Fruit fly (Drosophila melanogaster) whole organism, embryonic: ENCODE measurements around the gene r2d2.

Experiments
- Atf6 ChIP-seq: fragments of 200-800 bp; sonication (Bioruptor generic); IDR thresholded peaks from 2 replicates; pipeline ENCODE4 v1.3.6; 2022; ENCODE audit warnings: missing biosample characterization, missing genetic modification characterization
- CG13894 ChIP-seq: fragments of 200-800 bp; sonication (Bioruptor generic); optimal IDR thresholded peaks from 3 replicates; lab custom pipeline; 2018; ENCODE audit warnings: missing biosample characterization, mild to moderate bottlenecking, missing genetic modification characterization, moderate library complexity
- CG14860 ChIP-seq: fragments of 200-800 bp; sonication (Bioruptor generic); IDR thresholded peaks from 3 replicates; pipeline ENCODE4 v1.3.6; 2022; ENCODE audit warnings: missing biosample characterization, missing genetic modification characterization; ENCODE audit not compliant: partially characterized antibody
- CG1529 ChIP-seq: fragments of 200-800 bp; sonication (Bioruptor generic); optimal IDR thresholded peaks from 3 replicates; lab custom pipeline; 2018; ENCODE audit warnings: missing biosample characterization, missing genetic modification characterization
- CG1647 ChIP-seq: fragments of 200-800 bp; sonication (Bioruptor generic); optimal IDR thresholded peaks from 3 replicates; lab custom pipeline; 2016; ENCODE audit warnings: missing biosample characterization, missing genetic modification characterization
- CG17186 ChIP-seq: fragments of 200-800 bp; sonication (Bioruptor generic); optimal IDR thresholded peaks from 3 replicates; lab custom pipeline; 2017; ENCODE audit warnings: missing biosample characterization, missing genetic modification reagents, missing genetic modification characterization
- CG17829 ChIP-seq: fragments of 200-800 bp; optimal IDR thresholded peaks from 2 replicates; lab custom pipeline; 2019; ENCODE audit warnings: missing biosample characterization, mild to moderate bottlenecking, missing genetic modification characterization, moderate library complexity
- CG18476 ChIP-seq: fragments of 200-800 bp; sonication (Bioruptor generic); optimal IDR thresholded peaks from 2 replicates; lab custom pipeline; 2016; ENCODE audit warnings: missing biosample characterization, mild to moderate bottlenecking, missing genetic modification characterization
- CG2120 ChIP-seq: fragments of 200-800 bp; sonication (Bioruptor generic); optimal IDR thresholded peaks from 3 replicates; lab custom pipeline; 2016; ENCODE audit warnings: missing biosample characterization, missing genetic modification characterization
- CG2202 ChIP-seq: fragments of 200-800 bp; sonication (Bioruptor generic); optimal IDR thresholded peaks from 2 replicates; lab custom pipeline; 2018; ENCODE audit warnings: missing biosample characterization, mild to moderate bottlenecking, missing genetic modification characterization
- CG34376 ChIP-seq: fragments of 200-800 bp; sonication (Bioruptor generic); optimal IDR thresholded peaks from 2 replicates; lab custom pipeline; 2018; ENCODE audit warnings: missing biosample characterization, mild to moderate bottlenecking, missing genetic modification characterization
- CG3838 ChIP-seq: fragments of 200-800 bp; sonication (Bioruptor generic); optimal IDR thresholded peaks from 3 replicates; lab custom pipeline; 2016; ENCODE audit warnings: missing biosample characterization, missing genetic modification characterization
- CG42726 ChIP-seq: fragments of 200-800 bp; sonication (Bioruptor generic); IDR thresholded peaks from 2 replicates; pipeline ENCODE4 v1.3.6; 2022; ENCODE audit warnings: missing biosample characterization, missing genetic modification characterization; ENCODE audit not compliant: partially characterized antibody
- CG4282 ChIP-seq: fragments of 200-800 bp; sonication (Bioruptor generic); optimal IDR thresholded peaks from 2 replicates; lab custom pipeline; 2016; ENCODE audit warnings: missing biosample characterization, missing genetic modification characterization
- CG6791 ChIP-seq: fragments of 200-800 bp; sonication (Bioruptor generic); IDR thresholded peaks from 3 replicates; pipeline ENCODE4 v1.3.6; 2022; ENCODE audit warnings: missing biosample characterization, missing genetic modification characterization; ENCODE audit not compliant: partially characterized antibody
- CTCF ChIP-seq: fragments of 200-800 bp; sonication (Bioruptor generic); optimal IDR thresholded peaks from 2 replicates; lab custom pipeline; 2017; ENCODE audit warnings: missing biosample characterization, mild to moderate bottlenecking, missing genetic modification characterization, moderate library complexity
- Dp ChIP-seq: fragments of 200-800 bp; sonication (Bioruptor generic); optimal IDR thresholded peaks from 2 replicates; lab custom pipeline; 2018; ENCODE audit warnings: missing biosample characterization, mild to moderate bottlenecking, missing genetic modification characterization, moderate library complexity
- Eip74EF ChIP-seq, 2 experiments: fragments of 200-800 bp in 1 of 2; fragments of >200 bp in 1 of 2; sonication (Bioruptor generic) in 1 of 2; optimal IDR thresholded peaks; 2 replicates each; lab custom pipeline; 2017 to 2019; ENCODE audit warnings: missing biosample characterization in 2 of 2, missing genetic modification characterization in 2 of 2, mild to moderate bottlenecking in 1 of 2, moderate library complexity in 1 of 2
- Fer3 ChIP-seq: fragments of 200-800 bp; sonication (Bioruptor generic); optimal IDR thresholded peaks from 2 replicates; lab custom pipeline; 2018; ENCODE audit warnings: missing biosample characterization, mild to moderate bottlenecking, missing genetic modification characterization, moderate library complexity
- H2.0 ChIP-seq: fragments of 200-800 bp; sonication (Bioruptor generic); IDR thresholded peaks from 2 replicates; pipeline ENCODE4 v1.3.6; 2022; ENCODE audit warnings: missing biosample characterization, missing genetic modification characterization
- Hmr ChIP-seq: fragments of 200-800 bp; sonication (Bioruptor generic); optimal IDR thresholded peaks from 3 replicates; lab custom pipeline; 2017; ENCODE audit warnings: mild to moderate bottlenecking, missing biosample characterization, missing genetic modification reagents, missing genetic modification characterization
- NK7.1 ChIP-seq: fragments of 200-800 bp; sonication (Bioruptor generic); optimal IDR thresholded peaks from 3 replicates; lab custom pipeline; 2016; ENCODE audit warnings: missing biosample characterization, missing genetic modification characterization
- Nf-YA ChIP-seq: fragments of 200-800 bp; sonication (Bioruptor generic); IDR thresholded peaks from 2 replicates; pipeline ENCODE4 v1.3.6; 2022; ENCODE audit warnings: missing biosample characterization, missing genetic modification characterization
- Sin3A ChIP-seq: fragments of >200 bp; optimal IDR thresholded peaks from 2 replicates; lab custom pipeline; 2018
- Six4 ChIP-seq: fragments of 200-800 bp; sonication (Bioruptor generic); optimal IDR thresholded peaks from 2 replicates; lab custom pipeline; 2016; ENCODE audit warnings: missing biosample characterization, missing genetic modification characterization
- Ssrp ChIP-seq: fragments of 200-800 bp; sonication (Bioruptor generic); optimal IDR thresholded peaks from 2 replicates; lab custom pipeline; 2018; ENCODE audit warnings: missing biosample characterization, mild to moderate bottlenecking, missing genetic modification characterization, moderate library complexity
- Stat92E ChIP-seq, 3 experiments: fragments of >200 bp in 2 of 3; fragments of 200-800 bp in 1 of 3; sonication (Bioruptor generic) in 1 of 3; optimal IDR thresholded peaks; 2 replicates each; lab custom pipeline; 2017 to 2019; ENCODE audit warnings: missing biosample characterization in 3 of 3, missing genetic modification characterization in 3 of 3, mild to moderate bottlenecking in 1 of 3, moderate library complexity in 1 of 3
- Xrp1 ChIP-seq: fragments of 200-800 bp; sonication (Bioruptor generic); IDR thresholded peaks from 2 replicates; pipeline ENCODE4 v1.3.6; 2022; ENCODE audit warnings: missing biosample characterization, missing genetic modification characterization
- caup ChIP-seq: fragments of 200-800 bp; sonication (Bioruptor generic); optimal IDR thresholded peaks from 3 replicates; lab custom pipeline; 2017; ENCODE audit warnings: missing biosample characterization, mild to moderate bottlenecking, missing genetic modification characterization, moderate library complexity; ENCODE audit not compliant: severe bottlenecking
- chinmo ChIP-seq: fragments of 200-800 bp; sonication (Bioruptor generic); IDR thresholded peaks from 4 replicates; pipeline ENCODE4 v1.3.6; 2022; ENCODE audit warnings: missing biosample characterization, missing genetic modification characterization; ENCODE audit not compliant: partially characterized antibody
- emc ChIP-seq: fragments of 200-800 bp; sonication (Bioruptor generic); optimal IDR thresholded peaks from 2 replicates; lab custom pipeline; 2016; ENCODE audit warnings: missing biosample characterization, missing genetic modification characterization
- fd96Cb ChIP-seq: fragments of 200-800 bp; sonication (Bioruptor generic); optimal IDR thresholded peaks from 2 replicates; lab custom pipeline; 2018; ENCODE audit warnings: missing biosample characterization, mild to moderate bottlenecking, missing genetic modification characterization, moderate library complexity
- jumu ChIP-seq: fragments of 200-800 bp; sonication (Bioruptor generic); optimal IDR thresholded peaks from 3 replicates; lab custom pipeline; 2016; ENCODE audit warnings: missing biosample characterization, missing genetic modification characterization
- nau ChIP-seq: fragments of 200-800 bp; sonication (Bioruptor generic); optimal IDR thresholded peaks from 3 replicates; lab custom pipeline; 2017; ENCODE audit warnings: missing biosample characterization, mild to moderate bottlenecking, missing genetic modification characterization, missing genetic modification reagents
- nerfin-2 ChIP-seq: fragments of 200-800 bp; sonication (Bioruptor generic); IDR thresholded peaks from 2 replicates; pipeline ENCODE4 v1.3.6; 2022; ENCODE audit warnings: missing biosample characterization, missing genetic modification characterization; ENCODE audit not compliant: partially characterized antibody
- onecut ChIP-seq: fragments of 200-800 bp; sonication (Bioruptor generic); IDR thresholded peaks from 2 replicates; pipeline ENCODE4 v1.3.6; 2022; ENCODE audit warnings: missing biosample characterization, missing genetic modification characterization
- otp ChIP-seq: fragments of 200-800 bp; sonication (Bioruptor generic); IDR thresholded peaks from 3 replicates; pipeline ENCODE4, ENCODE4 v1.3.6; 2022; ENCODE audit warnings: missing biosample characterization, missing genetic modification characterization
- peb ChIP-seq: fragments of 200-800 bp; sonication (Bioruptor generic); IDR thresholded peaks from 2 replicates; pipeline ENCODE4 v1.3.6; 2022; ENCODE audit warnings: missing biosample characterization, missing genetic modification characterization
- prd ChIP-seq, 3 experiments: fragments of >200 bp in 2 of 3; fragments of 200-800 bp in 1 of 3; sonication (Bioruptor generic) in 1 of 3; optimal IDR thresholded peaks in 2 of 3; IDR thresholded peaks in 1 of 3; 2 replicates in 2 of 3; 3 replicates in 1 of 3; pipeline versions ENCODE4 v1.3.6 to Lab custom; 2017 to 2022; ENCODE audit warnings: missing biosample characterization in 1 of 3, missing genetic modification characterization in 1 of 3
- scrt ChIP-seq: fragments of 200-800 bp; sonication (Bioruptor generic); optimal IDR thresholded peaks from 2 replicates; lab custom pipeline; 2018; ENCODE audit warnings: missing biosample characterization, mild to moderate bottlenecking, missing genetic modification characterization, moderate library complexity
- sens ChIP-seq: fragments of 200-800 bp; sonication (Bioruptor generic); peaks from one replicate; lab custom pipeline; 2016; ENCODE audit warnings: missing biosample characterization, missing genetic modification characterization
- so ChIP-seq: fragments of 200-800 bp; sonication (Bioruptor generic); IDR thresholded peaks from 3 replicates; pipeline ENCODE4 v1.3.6; 2022; ENCODE audit warnings: missing biosample characterization, missing genetic modification characterization
- stwl ChIP-seq: fragments of 200-800 bp; sonication (Bioruptor generic); optimal IDR thresholded peaks from 3 replicates; lab custom pipeline; 2018; ENCODE audit warnings: missing biosample characterization, mild to moderate bottlenecking, missing genetic modification characterization, moderate library complexity
- sug ChIP-seq: fragments of 200-800 bp; optimal IDR thresholded peaks from 2 replicates; lab custom pipeline; 2019; ENCODE audit warnings: missing biosample characterization, mild to moderate bottlenecking, missing genetic modification characterization, moderate library complexity
- tna ChIP-seq: fragments of 200-800 bp; sonication (Bioruptor generic); IDR thresholded peaks from 2 replicates; pipeline ENCODE4 v1.3.6; 2022; ENCODE audit warnings: missing biosample characterization, missing genetic modification characterization; ENCODE audit not compliant: partially characterized antibody
- unc-4 ChIP-seq: fragments of 200-800 bp; sonication (Bioruptor generic); IDR thresholded peaks from 2 replicates; pipeline ENCODE4 v1.3.6; 2022; ENCODE audit warnings: missing biosample characterization, missing genetic modification characterization; ENCODE audit not compliant: partially characterized antibody
- vfl ChIP-seq: fragments of 200-800 bp; sonication (Bioruptor generic); optimal IDR thresholded peaks from 2 replicates; lab custom pipeline; 2016; ENCODE audit warnings: missing biosample characterization, missing genetic modification characterization
- vvl ChIP-seq: fragments of 200-800 bp; sonication (Bioruptor generic); IDR thresholded peaks from 2 replicates; pipeline ENCODE4 v1.3.6; 2022; ENCODE audit warnings: missing biosample characterization, missing genetic modification characterization

r2d2 gene

DNA sequence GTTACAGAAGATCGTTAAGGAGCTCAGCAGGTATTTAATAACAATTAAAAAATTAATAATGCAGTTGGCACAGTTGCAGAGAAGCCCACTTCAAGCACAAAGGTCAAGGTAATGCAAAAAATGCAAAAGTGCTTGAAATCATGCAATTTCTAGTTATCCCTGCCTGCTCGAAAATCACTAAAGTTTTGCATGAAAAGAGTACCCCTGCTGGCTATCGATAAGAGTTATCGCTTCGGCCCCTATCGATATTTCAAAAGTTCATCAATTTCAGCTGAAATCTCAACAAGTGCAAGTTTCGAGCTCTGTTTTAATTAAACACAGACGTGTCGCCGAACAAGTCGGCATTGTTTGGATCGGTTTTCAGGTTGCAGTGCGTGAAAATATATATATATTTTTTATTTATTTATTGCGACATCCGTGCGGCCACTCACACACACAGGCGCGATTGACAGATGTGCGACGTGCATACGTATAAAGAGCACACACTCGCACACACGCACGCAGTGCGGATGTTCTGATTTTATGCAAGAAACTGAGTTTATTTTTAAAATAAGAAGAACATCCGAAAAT lies 21.4 kb downstream of the r2d2 start (continued):
- TF ChIP-seq CG4282 (no peak), emc (no peak), unc-4 (GFP tag; lab: Robert Waterston, UW) (peak; percentile 81), H2.0 (GFP tag; lab: Robert Waterston, UW) (peak; percentile 40; the same call in 1 of the 2 replicates), vfl (GFP tag; lab: Kevin White, UChicago) (no peak), Nf-YA (GFP tag; lab: Robert Waterston, UW) (no peak), CG6791 (GFP tag; lab: Robert Waterston, UW) (peak; percentile 90), chinmo (GFP tag; lab: Robert Waterston, UW) (peak; percentile 81; the same call in 2 of the 4 replicates), sug (tag; lab: Kevin White, UChicago) (peak; percentile 58), Dp (peak; percentile 17), fd96Cb (peak; percentile 1), stwl (tag; lab: Kevin White, UChicago) (peak; percentile 89), sens (GFP tag; lab: Kevin White, UChicago) (peak; percentile 93), Fer3 (peak; percentile 46), nerfin-2 (GFP tag; lab: Robert Waterston, UW) (peak; percentile 70), CG1529 (GFP tag; lab: Kevin White, UChicago) (peak; percentile 97), Atf6 (GFP tag; lab: Robert Waterston, UW) (peak; percentile 65; the same call in 1 of the 2 replicates), NK7.1 (GFP tag; lab: Kevin White, UChicago) (peak; percentile 36), Eip74EF (GFP tag; optimal IDR thresholded peaks at IDR 0.05; lab: Kevin White, UChicago) (peak in 1 of 2 experiments; percentile 28), CTCF (GFP tag; lab: Kevin White, UChicago) (peak; percentile 42), CG13894 (tag; lab: Kevin White, UChicago) (no peak), tna (GFP tag; lab: Robert Waterston, UW) (peak; percentile 67), CG2202 (tag; lab: Kevin White, UChicago) (no peak), so (GFP tag; lab: Robert Waterston, UW) (no peak), Stat92E (GFP tag; optimal IDR thresholded peaks at IDR 0.05; lab: Kevin White, UChicago) (peak in 1 of 3 experiments; percentile 48), peb (GFP tag; lab: Robert Waterston, UW) (0 out of 2 replicates have a peak, but pooled peaks have one; percentile 37), Xrp1 (peak; percentile 68), nau (GFP tag; lab: Kevin White, UChicago) (no peak), jumu (GFP tag; lab: Kevin White, UChicago) (peak; percentile 52), Sin3A (peak; percentile 58), CG18476 (peak; percentile 15), Ssrp (peak; percentile 40), onecut (0 out of 2 replicates have a peak, but pooled peaks have one; percentile 10), Hmr (GFP tag; lab: Kevin White, UChicago) (peak; percentile 66), otp (GFP tag; lab: Robert Waterston, UW) (0 out of 3 replicates have a peak, but pooled peaks have one; percentile 15), Six4 (GFP tag; lab: Kevin White, UChicago) (no peak), CG42726 (GFP tag; lab: Robert Waterston, UW) (peak; percentile 71; the same call in 1 of the 2 replicates), CG17829 (tag; lab: Kevin White, UChicago) (peak; percentile 65), CG17186 (peak; percentile 12), caup (GFP tag; lab: Kevin White, UChicago) (peak; percentile 36), vvl (GFP tag; lab: Robert Waterston, UW) (peak; percentile 69; the same call in 1 of the 2 replicates), scrt (GFP tag; lab: Kevin White, UChicago) (peak; percentile 79), CG34376 (GFP tag; lab: Kevin White, UChicago) (peak; percentile 28), CG1647 (GFP tag; lab: Kevin White, UChicago) (no peak), CG14860 (GFP tag; lab: Robert Waterston, UW) (peak; percentile 63), CG2120 (GFP tag; lab: Kevin White, UChicago) (peak; percentile 79), prd (optimal IDR thresholded peaks at IDR 0.05; lab: Kevin White, UChicago) (no peak), prd (GFP tag; IDR thresholded peaks at IDR 0.05; lab: Robert Waterston, UW) (peak; percentile 62), CG3838 (GFP tag; lab: Kevin White, UChicago) (no peak)
